Fruit fly (Drosophila melanogaster) whole organism, adult: Measurements from ENCODE around the gene Idh3b.

ENCODE experiments used
- CG14711 ChIP-seq: fragments of 200-800 bp; sonication (Bioruptor generic); optimal IDR thresholded peaks from 2 replicates; lab custom pipeline; 2018; ENCODE audit warnings: missing biosample characterization, mild to moderate bottlenecking, missing genetic modification characterization, moderate library complexity
- CG1620 ChIP-seq: fragments of 200-800 bp; sonication (Bioruptor generic); optimal IDR thresholded peaks from 2 replicates; lab custom pipeline; 2016; ENCODE audit warnings: missing biosample characterization, missing genetic modification characterization
- CG33017 ChIP-seq: fragments of 200-800 bp; sonication (Bioruptor generic); optimal IDR thresholded peaks from 2 replicates; lab custom pipeline; 2018; ENCODE audit warnings: missing biosample characterization, mild to moderate bottlenecking, missing genetic modification characterization, moderate library complexity
- CG5204 ChIP-seq: fragments of 200-800 bp; sonication (Bioruptor generic); optimal IDR thresholded peaks from 2 replicates; lab custom pipeline; 2016; ENCODE audit warnings: missing biosample characterization, missing genetic modification characterization
- CG7045 ChIP-seq: fragments of 200-800 bp; sonication (Bioruptor generic); optimal IDR thresholded peaks from 2 replicates; lab custom pipeline; 2017; ENCODE audit warnings: missing biosample characterization, mild to moderate bottlenecking, missing genetic modification characterization
- CG7101 ChIP-seq: fragments of 200-800 bp; sonication (Bioruptor generic); optimal IDR thresholded peaks from 2 replicates; lab custom pipeline; 2018; ENCODE audit warnings: missing biosample characterization, mild to moderate bottlenecking, missing genetic modification characterization, moderate library complexity
- Clk ChIP-seq: fragments of 200-800 bp; sonication (Bioruptor generic); optimal IDR thresholded peaks from 2 replicates; lab custom pipeline; 2017; ENCODE audit warnings: missing biosample characterization, missing genetic modification characterization
- Hr96 ChIP-seq: fragments of 200-800 bp; sonication (Bioruptor generic); optimal IDR thresholded peaks from 2 replicates; lab custom pipeline; 2016; ENCODE audit warnings: missing biosample characterization, missing genetic modification characterization
- bab1 ChIP-seq: fragments of 200-800 bp; sonication (Bioruptor generic); optimal IDR thresholded peaks from 3 replicates; lab custom pipeline; 2019; ENCODE audit warnings: missing biosample characterization, mild to moderate bottlenecking, missing genetic modification characterization, moderate library complexity
- tj ChIP-seq: fragments of 200-800 bp; sonication (Bioruptor generic); optimal IDR thresholded peaks from 3 replicates; lab custom pipeline; 2017; ENCODE audit warnings: missing biosample characterization, mild to moderate bottlenecking, missing genetic modification characterization, moderate library complexity
- toe ChIP-seq: fragments of 200-800 bp; sonication (Bioruptor generic); optimal IDR thresholded peaks from 2 replicates; lab custom pipeline; 2016; ENCODE audit warnings: missing biosample characterization, missing genetic modification characterization

- TF ChIP-seq Hr96 (GFP tag; lab: Kevin White, UChicago) (no peak), CG7101 (tag; lab: Kevin White, UChicago) (no peak), CG5204 (GFP tag; lab: Kevin White, UChicago) (no peak), CG1620 (GFP tag; lab: Kevin White, UChicago) (no peak), Clk (GFP tag; lab: Kevin White, UChicago) (no peak), tj (GFP tag; lab: Kevin White, UChicago) (peak; percentile 82), bab1 (no peak), toe (GFP tag; lab: Kevin White, UChicago) (no peak), CG33017 (tag; lab: Kevin White, UChicago) (no peak), CG14711 (no peak), CG7045 (GFP tag; lab: Kevin White, UChicago) (peak; percentile 30)
Observed at dm6 chr3R:21977784-21978183, 41.4 kb downstream of the Idh3b start.
